Worm (Caenorhabditis elegans): ENCODE results near the gene srw-122.

DNA sequence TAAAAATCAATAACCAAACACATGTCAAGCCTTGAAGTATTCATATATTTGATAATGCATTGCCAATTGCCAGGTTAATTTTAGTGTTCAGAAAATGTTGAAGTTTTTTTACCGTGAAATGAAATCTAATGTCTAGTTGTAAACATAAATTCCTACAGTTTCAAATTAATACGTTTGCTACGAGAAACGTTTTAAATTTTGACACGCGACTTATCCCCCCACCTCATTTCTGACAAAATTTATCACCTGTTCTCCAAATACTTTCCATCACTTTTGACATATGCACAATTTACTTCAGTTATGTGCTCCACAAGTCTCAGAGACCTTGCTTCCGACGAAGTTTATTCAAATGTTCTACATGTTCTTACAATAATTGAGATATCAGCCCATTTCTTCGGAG is 38.1 kb downstream of the srw-122 start, which contains the start of gene srh-146:
- TF ChIP-seq nhr-12 (tag; optimal IDR thresholded peaks at IDR 0.05) (no peak), snpc-4 (tag; optimal IDR thresholded peaks at IDR 0.05) (no peak), swsn-7 (tag; optimal IDR thresholded peaks at IDR 0.05) (no peak), tbx-2 (tag; optimal IDR thresholded peaks at IDR 0.05) (no peak), unc-62 (GFP tag; optimal IDR thresholded peaks at IDR 0.05) (no peak), vab-15 (tag; optimal IDR thresholded peaks at IDR 0.05) (no peak), ceh-63 (GFP tag; optimal IDR thresholded peaks at IDR 0.05) (no peak), zag-1 (tag; optimal IDR thresholded peaks at IDR 0.05) (no peak)

Data from whole organism, L1 larva.